Worm (Caenorhabditis elegans) whole organism, mixed stage, embryonic: Measurements from ENCODE around the gene dnbp-1.

Source experiments
- elt-1 ChIP-seq: sonication (generic microtip); optimal IDR thresholded peaks from 2 replicates; lab custom pipeline; 2017; ENCODE audit warnings: missing genetic modification characterization, mild to moderate bottlenecking, missing compliant biosample characterization, antibody characterized with exemption, moderate library complexity, borderline replicate concordance; ENCODE audit not compliant: insufficient read depth
- lsy-2 ChIP-seq: fragments of 150-350 bp; optimal IDR thresholded peaks from 2 replicates; lab custom pipeline; 2014; ENCODE audit warnings: missing biosample characterization, missing genetic modification characterization
- nhr-2 ChIP-seq: fragments of 150-350 bp; optimal IDR thresholded peaks from 2 replicates; lab custom pipeline; 2014; ENCODE audit warnings: missing biosample characterization, missing genetic modification characterization
- pha-4 ChIP-seq: fragments of 150-350 bp; optimal IDR thresholded peaks from 2 replicates; lab custom pipeline; 2018; ENCODE audit warnings: missing biosample characterization, missing genetic modification reagents, missing genetic modification characterization

- TF ChIP-seq lsy-2 (tag; lab: Kevin White, UChicago) (no peak), elt-1 (tag; lab: Kevin White, UChicago) (no peak), nhr-2 (tag; lab: Kevin White, UChicago) (no peak), pha-4 (tag; lab: Kevin White, UChicago) (no peak)
Observed at ce11 chrIV:13940847-13941246, 38.8 kb downstream of the dnbp-1 start.
